Fruit fly (Drosophila melanogaster): ENCODE measurements around the gene CG8149.

- TF ChIP-seq net (GFP tag; optimal IDR thresholded peaks at IDR 0.05): no peak
- TF ChIP-seq CG15336 (GFP tag; IDR thresholded peaks at IDR 0.05): no peak
- no peak for TF ChIP-seq CG8632 (GFP tag; optimal IDR thresholded peaks at IDR 0.05)
- TF ChIP-seq ss (GFP tag; optimal IDR thresholded peaks at IDR 0.05): no peak
- no peak for TF ChIP-seq CG3032 (tag; optimal IDR thresholded peaks at IDR 0.05)
- TF ChIP-seq Gug (GFP tag; IDR thresholded peaks at IDR 0.05): no peak
- no peak for TF ChIP-seq Smox (GFP tag; optimal IDR thresholded peaks at IDR 0.05)
- no peak for TF ChIP-seq CG10631 (GFP tag; optimal IDR thresholded peaks at IDR 0.05)
- TF ChIP-seq CG6854 (GFP tag; optimal IDR thresholded peaks at IDR 0.05): no peak
- TF ChIP-seq vri (GFP tag; optimal IDR thresholded peaks at IDR 0.05): no peak
- TF ChIP-seq OdsH (GFP tag; optimal IDR thresholded peaks at IDR 0.05): no peak
- TF ChIP-seq achi (GFP tag; optimal IDR thresholded peaks at IDR 0.05): no peak
- TF ChIP-seq spab (GFP tag; optimal IDR thresholded peaks at IDR 0.05): no peak
- TF ChIP-seq CG32006 (GFP tag; optimal IDR thresholded peaks at IDR 0.05): no peak
Observed at dm6 chr3R:9516400-9516852, 12.0 kb downstream of the CG8149 start.

Data from whole organism, prepupa.